Worm (Caenorhabditis elegans) whole organism, L3 larva: ENCODE measurements around the gene gkow-1.

Source experiments
- R02D3.7 ChIP-seq: fragments of 150-350 bp; optimal IDR thresholded peaks from 2 replicates; lab custom pipeline; 2014; ENCODE audit warnings: missing biosample characterization, missing genetic modification characterization
- ceh-28 ChIP-seq: fragments of 150-350 bp; optimal IDR thresholded peaks from 2 replicates; lab custom pipeline; 2014; ENCODE audit warnings: missing biosample characterization, missing genetic modification reagents, missing genetic modification characterization
- fkh-10 ChIP-seq: sonication (generic microtip); optimal IDR thresholded peaks from 2 replicates; lab custom pipeline; 2017; ENCODE audit warnings: missing biosample characterization, missing genetic modification reagents, missing genetic modification characterization
- fos-1 ChIP-seq: fragments of 150-350 bp; optimal IDR thresholded peaks from 2 replicates; lab custom pipeline; 2014; ENCODE audit warnings: missing biosample characterization, missing genetic modification characterization
- nhr-25 ChIP-seq: sonication (generic microtip); optimal IDR thresholded peaks from 2 replicates; lab custom pipeline; 2017; ENCODE audit warnings: missing biosample characterization, missing genetic modification characterization

DNA sequence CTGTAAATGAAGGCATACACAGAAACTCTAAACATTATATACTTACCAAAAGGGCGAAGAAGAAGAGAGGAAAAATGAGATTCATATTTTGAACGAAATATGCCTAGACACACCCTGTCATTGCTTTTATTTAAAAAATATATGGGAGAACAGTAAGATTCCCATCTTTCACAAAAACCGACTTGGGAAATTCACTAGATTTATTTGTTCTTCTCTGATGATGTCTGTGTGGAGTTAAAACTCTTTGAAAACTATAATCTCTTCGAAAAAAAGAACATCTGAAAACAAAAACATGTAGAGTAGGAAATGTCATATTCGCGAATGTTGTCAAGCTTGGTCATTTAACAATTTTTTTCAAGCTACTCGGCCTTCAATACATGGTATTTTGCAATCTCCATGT lies 47.6 kb upstream of the gkow-1 start, which contains the start of gene R09E10.8:
- TF ChIP-seq R02D3.7 (no peak), fos-1 (no peak), ceh-28 (tag; lab: Kevin White, UChicago) (no peak), nhr-25 (tag; lab: Kevin White, UChicago) (no peak), fkh-10 (GFP tag; lab: Kevin White, UChicago) (no peak)
